Fruit fly (Drosophila melanogaster): ENCODE data around the gene GluProRS.

dm6 chr3R:23910260-23910887 lies 47.8 kb downstream of the GluProRS start:
- TF ChIP-seq psq (optimal IDR thresholded peaks at IDR 0.05) = no peak
- TF ChIP-seq CG8478 (optimal IDR thresholded peaks at IDR 0.05) = no peak

All from whole organism.